Worm (Caenorhabditis elegans) whole organism, young adult: ENCODE data around the gene sre-43.

Experiments
- B0035.1 ChIP-seq: sonication (generic microtip); optimal IDR thresholded peaks from 2 replicates; lab custom pipeline; 2016; ENCODE audit warnings: missing genetic modification characterization, mild to moderate bottlenecking, missing compliant biosample characterization, missing genotype, missing genetic modification reagents
- Y53F4B.3 ChIP-seq: fragments of 200-800 bp; sonication (Bioruptor generic); IDR thresholded peaks from 2 replicates; pipeline ENCODE4 v1.3.6; 2022; ENCODE audit warnings: missing genetic modification reagents, missing genetic modification characterization, missing compliant biosample characterization
- Y67H2A.10 ChIP-seq: fragments of 200-800 bp; sonication (Bioruptor generic); conservative IDR thresholded peaks from 2 replicates; pipeline ENCODE4 v1.3.6; 2022; ENCODE audit warnings: missing genetic modification reagents, missing genetic modification characterization, missing compliant biosample characterization
- ZK185.1 ChIP-seq: sonication (generic microtip); optimal IDR thresholded peaks from 2 replicates; lab custom pipeline; 2016; ENCODE audit warnings: mild to moderate bottlenecking, missing genetic modification characterization, missing compliant biosample characterization; ENCODE audit not compliant: poor library complexity, severe bottlenecking
- ama-1 ChIP-seq, 3 experiments: fragments of 150-350 bp in 1 of 3; sonication (generic microtip) in 2 of 3; optimal IDR thresholded peaks; 2 replicates each; lab custom pipeline; 2014 to 2018; ENCODE audit warnings: missing biosample characterization in 2 of 3, missing genetic modification characterization in 2 of 3, missing genetic modification reagents in 2 of 3
- lin-40 ChIP-seq: sonication (generic microtip); optimal IDR thresholded peaks from 2 replicates; lab custom pipeline; 2016; ENCODE audit warnings: missing genetic modification characterization, mild to moderate bottlenecking, missing compliant biosample characterization, missing genotype, missing genetic modification reagents
- nfya-1 ChIP-seq: sonication (generic microtip); optimal IDR thresholded peaks from 2 replicates; lab custom pipeline; 2017; ENCODE audit warnings: antibody characterized with exemption, missing compliant biosample characterization, missing genetic modification characterization, borderline replicate concordance; ENCODE audit not compliant: insufficient read depth
- rcor-1 ChIP-seq: fragments of 200-800 bp; sonication (Bioruptor generic); IDR thresholded peaks from 2 replicates; pipeline ENCODE4 v1.3.6; 2022; ENCODE audit warnings: missing genetic modification reagents, missing genetic modification characterization, missing compliant biosample characterization
- sea-2 ChIP-seq: fragments of 200-800 bp; sonication (Bioruptor generic); IDR thresholded peaks from 2 replicates; pipeline ENCODE4 v1.3.6; 2022; ENCODE audit warnings: missing genetic modification characterization, missing compliant biosample characterization
- unc-62 ChIP-seq: fragments of 150-350 bp; optimal IDR thresholded peaks from 2 replicates; lab custom pipeline; 2014; ENCODE audit warnings: missing biosample characterization, missing genetic modification reagents, missing genetic modification characterization
- ztf-26 ChIP-seq: sonication (generic microtip); optimal IDR thresholded peaks from 2 replicates; lab custom pipeline; 2017; ENCODE audit warnings: missing genetic modification characterization, missing compliant biosample characterization

- no peak for TF ChIP-seq Y53F4B.3 (GFP tag; lab: Robert Waterston, UW)
- TF ChIP-seq lin-40 (tag; lab: Kevin White, UChicago), result no peak
- no peak for TF ChIP-seq ztf-26 (tag; lab: Kevin White, UChicago)
- no peak for TF ChIP-seq ama-1 (optimal IDR thresholded peaks at IDR 0.05; lab: Kevin White, UChicago)
- no peak for TF ChIP-seq ama-1 (GFP tag; optimal IDR thresholded peaks at IDR 0.05; lab: Kevin White, UChicago)
- no peak for TF ChIP-seq nfya-1
- TF ChIP-seq B0035.1 (tag; lab: Kevin White, UChicago), result no peak
- TF ChIP-seq sea-2, result no peak
- TF ChIP-seq Y67H2A.10 (GFP tag; lab: Robert Waterston, UW), result no peak
- TF ChIP-seq unc-62 (GFP tag; lab: Kevin White, UChicago), result no peak
- TF ChIP-seq ZK185.1 (tag; lab: Kevin White, UChicago), result no peak
- no peak for TF ChIP-seq rcor-1 (GFP tag; lab: Robert Waterston, UW)
These were observed 10.5 kb downstream of the sre-43 start for ce11 chrII:13958359-13958758.
